Worm (Caenorhabditis elegans): ENCODE measurements around the gene rab-6.1.

Gene rab-6.1

ce11 chrIII:9051119-9051597 is 45.4 kb upstream of the rab-6.1 start (continued):
- TF ChIP-seq nhr-76 (tag; optimal IDR thresholded peaks at IDR 0.05): no peak
- TF ChIP-seq mdl-1 (tag; optimal IDR thresholded peaks at IDR 0.05): no peak
- TF ChIP-seq nhr-43 (tag; optimal IDR thresholded peaks at IDR 0.05; ENCODE audit: poor library complexity, severe bottlenecking): peak; percentile 58
- TF ChIP-seq eor-1 (tag; optimal IDR thresholded peaks at IDR 0.05): peak in 1 of 2 experiments; percentile 53
- peak in 2 of 3 experiments; percentile 53 to 66 for TF ChIP-seq elt-3 (tag; optimal IDR thresholded peaks at IDR 0.05)
- no peak for TF ChIP-seq R02D3.7 (tag; optimal IDR thresholded peaks at IDR 0.05)
- TF ChIP-seq ztf-4 (tag; optimal IDR thresholded peaks at IDR 0.05): peak; percentile 89
- no peak for TF ChIP-seq ceh-9 (tag; optimal IDR thresholded peaks at IDR 0.05)
- TF ChIP-seq fkh-2 (tag; optimal IDR thresholded peaks at IDR 0.05): no peak
- peak; percentile 79 for TF ChIP-seq jun-1 (tag; optimal IDR thresholded peaks at IDR 0.05)
- peak; percentile 22 for TF ChIP-seq lin-15B (tag; optimal IDR thresholded peaks at IDR 0.05)
- TF ChIP-seq nfya-1 (tag; optimal IDR thresholded peaks at IDR 0.05; ENCODE audit: insufficient read depth): peak; percentile 81
- no peak for TF ChIP-seq unc-62 (GFP tag; optimal IDR thresholded peaks at IDR 0.05)
- TF ChIP-seq zag-1 (tag; optimal IDR thresholded peaks at IDR 0.05): no peak

- TF ChIP-seq sea-2 (GFP tag; optimal IDR thresholded peaks at IDR 0.05) (no peak), nhr-28 (tag; optimal IDR thresholded peaks at IDR 0.05) (no peak), ztf-11 (tag; optimal IDR thresholded peaks at IDR 0.05) (no peak)
Measured at ce11 chrIII:9050600-9050999, 44.8 kb upstream of the rab-6.1 start, which contains the start of gene ikke-1. ikke-1 (minus strand) TSS chrIII:9050700.

DNA sequence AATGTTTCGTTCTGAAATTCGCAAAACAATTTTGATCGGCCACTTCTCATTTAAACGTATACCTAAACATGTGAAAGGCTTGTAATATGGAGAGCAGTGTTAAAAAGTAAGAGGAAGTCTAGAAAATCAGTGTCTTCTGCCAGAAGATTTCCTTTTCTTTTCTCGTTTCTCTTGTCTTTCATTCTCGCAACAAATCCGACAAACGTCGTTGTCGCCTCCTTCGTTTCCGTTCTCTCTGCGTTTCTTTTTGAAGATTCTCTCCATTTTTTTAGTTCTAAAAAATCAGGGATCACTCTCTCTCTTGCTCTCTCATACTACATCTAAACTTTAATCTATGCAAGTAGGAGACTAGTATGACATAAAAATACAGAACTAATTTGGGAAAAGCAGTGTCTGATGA is 41.5 kb upstream of the rab-6.1 start:
- TF ChIP-seq unc-39 (tag; optimal IDR thresholded peaks at IDR 0.05): no peak
- no peak for TF ChIP-seq elt-2 (tag; optimal IDR thresholded peaks at IDR 0.05)
- TF ChIP-seq jun-1 (tag; optimal IDR thresholded peaks at IDR 0.05): no peak
- TF ChIP-seq fkh-10 (GFP tag; optimal IDR thresholded peaks at IDR 0.05): peak; percentile 6
- TF ChIP-seq elt-1 (tag; optimal IDR thresholded peaks at IDR 0.05): no peak
- TF ChIP-seq nhr-237 (tag; optimal IDR thresholded peaks at IDR 0.05): no peak
- no peak for TF ChIP-seq nhr-25 (tag; optimal IDR thresholded peaks at IDR 0.05)
- TF ChIP-seq lsy-12 (tag; optimal IDR thresholded peaks at IDR 0.05): no peak
- no peak for TF ChIP-seq egl-27 (tag; optimal IDR thresholded peaks at IDR 0.05)

- TF ChIP-seq ztf-4 (tag; optimal IDR thresholded peaks at IDR 0.05) (no peak), pha-4 (tag; optimal IDR thresholded peaks at IDR 0.05) (no peak), nfya-1 (tag; optimal IDR thresholded peaks at IDR 0.05; ENCODE audit: insufficient read depth) (no peak), elt-2 (tag; optimal IDR thresholded peaks at IDR 0.05) (no peak), R02D3.7 (tag; optimal IDR thresholded peaks at IDR 0.05) (no peak), tbx-2 (tag; optimal IDR thresholded peaks at IDR 0.05) (no peak), mdl-1 (tag; optimal IDR thresholded peaks at IDR 0.05) (no peak), ceh-82 (tag; optimal IDR thresholded peaks at IDR 0.05) (no peak), nhr-67 (tag; optimal IDR thresholded peaks at IDR 0.05) (no peak), zag-1 (tag; optimal IDR thresholded peaks at IDR 0.05) (no peak), nhr-43 (tag; optimal IDR thresholded peaks at IDR 0.05; ENCODE audit: poor library complexity, severe bottlenecking) (no peak), unc-39 (tag; optimal IDR thresholded peaks at IDR 0.05) (no peak), mml-1 (tag; optimal IDR thresholded peaks at IDR 0.05) (no peak), eor-1 (tag; optimal IDR thresholded peaks at IDR 0.05) (no peak), ZK546.5 (tag; optimal IDR thresholded peaks at IDR 0.05) (no peak), egl-5 (tag; optimal IDR thresholded peaks at IDR 0.05) (no peak), fos-1 (tag; optimal IDR thresholded peaks at IDR 0.05) (no peak)
Measured at ce11 chrIII:9045838-9046237, 40.1 kb upstream of the rab-6.1 start, which contains the start of gene R107.2. R107.2 (minus strand) TSS chrIII:9045938.

- TF ChIP-seq ceh-9 (tag; optimal IDR thresholded peaks at IDR 0.05): no peak
- TF ChIP-seq mml-1 (tag; optimal IDR thresholded peaks at IDR 0.05): no peak
- no peak for TF ChIP-seq nhr-23 (tag; optimal IDR thresholded peaks at IDR 0.05)
- no peak for TF ChIP-seq pha-4 (tag; optimal IDR thresholded peaks at IDR 0.05)
- no peak for TF ChIP-seq tbx-2 (tag; optimal IDR thresholded peaks at IDR 0.05)
- TF ChIP-seq unc-39 (tag; optimal IDR thresholded peaks at IDR 0.05): no peak
- peak; percentile 0 for TF ChIP-seq ceh-28 (tag; optimal IDR thresholded peaks at IDR 0.05)
- no peak for TF ChIP-seq nhr-43 (tag; optimal IDR thresholded peaks at IDR 0.05; ENCODE audit: poor library complexity, severe bottlenecking)
Measured at ce11 chrIII:9043200-9043599, 37.4 kb upstream of the rab-6.1 start, which contains the start of gene nac-2. nac-2 (minus strand) TSS chrIII:9043300.

Measured in whole organism, L3 larva.